In genomic region chrV:5295940-5296339, ce11 we compare ENCODE assay signal across 7 worm cellular contexts.
TF ChIP-seq lines count a peak whose summit lies in the region.

No protein-coding gene starts in this region.

TF ChIP-seq in whole organism, L1 larva, 84 proteins besides CTCF, POLR2A, EP300 and RAD21 (continues in another document):
- TF ChIP-seq efl-1 (optimal IDR thresholded peaks at IDR 0.05; lab: Kevin White, UChicago) (peak in 1 of 2 experiments; percentile 9), efl-1 (GFP tag; optimal IDR thresholded peaks at IDR 0.05 in 1 of 2; lab: Kevin White, UChicago) (no peak), pqm-1 (tag; optimal IDR thresholded peaks at IDR 0.05; lab: Kevin White, UChicago) (no peak), ztf-4 (tag; optimal IDR thresholded peaks at IDR 0.05; lab: Kevin White, UChicago) (peak; percentile 9), lin-14 (GFP tag; optimal IDR thresholded peaks at IDR 0.05; lab: Kevin White, UChicago) (peak; percentile 81), tbx-2 (tag; optimal IDR thresholded peaks at IDR 0.05; lab: Kevin White, UChicago) (peak; percentile 18), fkh-4 (tag; optimal IDR thresholded peaks at IDR 0.05; lab: Kevin White, UChicago; ENCODE audit: borderline replicate concordance) (peak; percentile 53), irx-1 (tag; optimal IDR thresholded peaks at IDR 0.05; lab: Kevin White, UChicago) (no peak), pag-3 (tag; optimal IDR thresholded peaks at IDR 0.05; lab: Kevin White, UChicago; ENCODE audit: borderline replicate concordance, insufficient read depth) (no peak), aly-2 (tag; optimal IDR thresholded peaks at IDR 0.05; lab: Kevin White, UChicago) (no peak), nhr-19 (GFP tag; conservative IDR thresholded peaks at IDR 0.05; lab: Robert Waterston, UW) (peak; percentile 22; the same call in 1 of the 2 replicates), lsy-2 (tag; optimal IDR thresholded peaks at IDR 0.05; lab: Kevin White, UChicago) (peak in 1 of 2 experiments; percentile 55)

TF ChIP-seq in whole organism, L2 larva, 48 proteins besides CTCF, POLR2A, EP300 and RAD21:
- TF ChIP-seq fos-1 (tag; optimal IDR thresholded peaks at IDR 0.05; lab: Kevin White, UChicago) (no peak), F13H6.1 (tag; optimal IDR thresholded peaks at IDR 0.05; lab: Kevin White, UChicago) (peak; percentile 69), mab-5 (tag; optimal IDR thresholded peaks at IDR 0.05; lab: Kevin White, UChicago) (peak; percentile 30), gmeb-1 (tag; optimal IDR thresholded peaks at IDR 0.05; lab: Kevin White, UChicago) (no peak), nhr-11 (tag; optimal IDR thresholded peaks at IDR 0.05; lab: Kevin White, UChicago) (no peak), sma-9 (GFP tag; optimal IDR thresholded peaks at IDR 0.05; lab: Kevin White, UChicago) (peak; percentile 28), sma-9 (tag; optimal IDR thresholded peaks at IDR 0.05; lab: Kevin White, UChicago) (no peak), lsy-2 (tag; optimal IDR thresholded peaks at IDR 0.05; lab: Kevin White, UChicago) (peak in 1 of 2 experiments; percentile 36), R02D3.7 (tag; optimal IDR thresholded peaks at IDR 0.05; lab: Kevin White, UChicago) (no peak), zag-1 (tag; optimal IDR thresholded peaks at IDR 0.05; lab: Kevin White, UChicago) (no peak), nhr-12 (tag; optimal IDR thresholded peaks at IDR 0.05; lab: Kevin White, UChicago) (no peak), peb-1 (tag; optimal IDR thresholded peaks at IDR 0.05; lab: Kevin White, UChicago) (no peak), nhr-129 (tag; optimal IDR thresholded peaks at IDR 0.05; lab: Kevin White, UChicago) (peak; percentile 75), C34F6.9 (tag; optimal IDR thresholded peaks at IDR 0.05; lab: Kevin White, UChicago) (peak; percentile 46)

TF ChIP-seq in whole organism, L3 larva, 47 proteins besides CTCF, POLR2A, EP300 and RAD21:
- peak; percentile 28 for TF ChIP-seq lin-39 (tag; optimal IDR thresholded peaks at IDR 0.05; lab: Kevin White, UChicago)
- TF ChIP-seq nfya-1 (tag; optimal IDR thresholded peaks at IDR 0.05; lab: Kevin White, UChicago; ENCODE audit: insufficient read depth), result peak; percentile 34
- TF ChIP-seq egl-5 (tag; optimal IDR thresholded peaks at IDR 0.05; lab: Kevin White, UChicago), result peak; percentile 30
- TF ChIP-seq pha-4 (tag; optimal IDR thresholded peaks at IDR 0.05; lab: Kevin White, UChicago), result no peak

TF ChIP-seq in whole organism, L4 larva, 104 proteins besides CTCF, POLR2A, EP300 and RAD21:
- TF ChIP-seq jun-1 (tag; optimal IDR thresholded peaks at IDR 0.05; lab: Kevin White, UChicago) (no peak), hlh-11 (tag; optimal IDR thresholded peaks at IDR 0.05; lab: Kevin White, UChicago) (peak; percentile 48), hlh-30 (tag; optimal IDR thresholded peaks at IDR 0.05; lab: Kevin White, UChicago; ENCODE audit: insufficient read depth) (peak; percentile 24), nhr-11 (tag; optimal IDR thresholded peaks at IDR 0.05; lab: Kevin White, UChicago) (peak; percentile 72), F26F4.8 (GFP tag; conservative IDR thresholded peaks at IDR 0.05; lab: Robert Waterston, UW) (no peak), lin-29 (GFP tag; IDR thresholded peaks at IDR 0.05; lab: Robert Waterston, UW) (no peak), nhr-42 (GFP tag; IDR thresholded peaks at IDR 0.05; lab: Robert Waterston, UW) (no peak), aha-1 (tag; lab: Kevin White, UChicago) (peak; percentile 79), hif-1 (tag; optimal IDR thresholded peaks at IDR 0.05; lab: Kevin White, UChicago) (peak in 1 of 2 experiments; percentile 44), daf-16 (GFP tag; optimal IDR thresholded peaks at IDR 0.05; lab: Kevin White, UChicago) (peak in 1 of 2 experiments; percentile 67), daf-16 (tag; optimal IDR thresholded peaks at IDR 0.05; lab: Kevin White, UChicago) (no peak)

TF ChIP-seq in whole organism, late embryonic, 69 proteins besides CTCF, POLR2A, EP300 and RAD21:
- TF ChIP-seq ceh-14 (tag; optimal IDR thresholded peaks at IDR 0.05; lab: Kevin White, UChicago), result no peak
- TF ChIP-seq ceh-18 (tag; optimal IDR thresholded peaks at IDR 0.05; lab: Kevin White, UChicago), result peak; percentile 80
- TF ChIP-seq unc-55 (GFP tag; optimal IDR thresholded peaks at IDR 0.05; lab: Kevin White, UChicago), result peak; percentile 59
- peak; percentile 4 for TF ChIP-seq tbx-2 (tag; optimal IDR thresholded peaks at IDR 0.05; lab: Kevin White, UChicago)
- no peak for TF ChIP-seq ceh-45 (GFP tag; IDR thresholded peaks at IDR 0.05; lab: Robert Waterston, UW)
- peak; percentile 72 for TF ChIP-seq rnt-1 (tag; optimal IDR thresholded peaks at IDR 0.05; lab: Kevin White, UChicago)
TF ChIP-seq in whole organism, late embryonic: peak in this region for 4.

TF ChIP-seq in whole organism, mixed stage, embryonic, 35 proteins besides CTCF, POLR2A, EP300 and RAD21:
- TF ChIP-seq hlh-1 (tag; optimal IDR thresholded peaks at IDR 0.05; lab: Kevin White, UChicago) (peak; percentile 84), mls-2 (tag; optimal IDR thresholded peaks at IDR 0.05; lab: Kevin White, UChicago) (no peak), ceh-39 (tag; optimal IDR thresholded peaks at IDR 0.05; lab: Kevin White, UChicago) (no peak), unc-62 (GFP tag; optimal IDR thresholded peaks at IDR 0.05; lab: Kevin White, UChicago) (peak; percentile 80), unc-120 (tag; optimal IDR thresholded peaks at IDR 0.05; lab: Kevin White, UChicago; ENCODE audit: poor library complexity, severe bottlenecking) (peak; percentile 61)
TF ChIP-seq in whole organism, mixed stage, embryonic: peak in this region for 3.

TF ChIP-seq in whole organism, young adult, 124 proteins besides CTCF, POLR2A, EP300 and RAD21:
- TF ChIP-seq somi-1 (GFP tag; optimal IDR thresholded peaks at IDR 0.05; lab: Kevin White, UChicago) (peak; percentile 2), snpc-3.4 (tag; optimal IDR thresholded peaks at IDR 0.05; lab: Kevin White, UChicago) (no peak)
TF ChIP-seq in whole organism, young adult: peak in this region for 1.
